Worm (Caenorhabditis elegans) whole organism, L3 larva: Measurements from ENCODE around the gene blos-4.

Experiments
- ZK546.5 ChIP-seq: sonication (generic microtip); optimal IDR thresholded peaks from 2 replicates; lab custom pipeline; 2017; ENCODE audit warnings: missing biosample characterization, missing genetic modification characterization
- aly-2 ChIP-seq: fragments of 150-350 bp; optimal IDR thresholded peaks from 2 replicates; lab custom pipeline; 2014; ENCODE audit warnings: missing biosample characterization, missing genetic modification characterization
- ceh-16 ChIP-seq: sonication (generic microtip); optimal IDR thresholded peaks from 2 replicates; lab custom pipeline; 2017; ENCODE audit warnings: missing biosample characterization, missing genetic modification characterization
- ceh-28 ChIP-seq: fragments of 150-350 bp; optimal IDR thresholded peaks from 2 replicates; lab custom pipeline; 2014; ENCODE audit warnings: missing biosample characterization, missing genetic modification reagents, missing genetic modification characterization
- ceh-82 ChIP-seq: fragments of 150-350 bp; optimal IDR thresholded peaks from 2 replicates; lab custom pipeline; 2014; ENCODE audit warnings: missing biosample characterization, missing genetic modification characterization
- ceh-9 ChIP-seq: sonication (generic microtip); optimal IDR thresholded peaks from 2 replicates; lab custom pipeline; 2018; ENCODE audit warnings: missing biosample characterization, missing genetic modification characterization
- egl-5 ChIP-seq: fragments of 150-350 bp; optimal IDR thresholded peaks from 2 replicates; lab custom pipeline; 2017; ENCODE audit warnings: missing biosample characterization, missing genetic modification reagents, missing genetic modification characterization, inconsistent platforms
- elt-1 ChIP-seq: fragments of 150-350 bp; optimal IDR thresholded peaks from 2 replicates; lab custom pipeline; 2014; ENCODE audit warnings: missing biosample characterization, missing genetic modification characterization
- elt-2 ChIP-seq: sonication (generic microtip); optimal IDR thresholded peaks from 2 replicates; lab custom pipeline; 2016; ENCODE audit warnings: missing genetic modification reagents, mild to moderate bottlenecking, missing genetic modification characterization, missing compliant biosample characterization
- elt-3 ChIP-seq, 3 experiments: fragments of 150-350 bp in 1 of 3; sonication (generic microtip) in 2 of 3; optimal IDR thresholded peaks; 2 replicates in 2 of 3; 4 replicates in 1 of 3; lab custom pipeline; 2014 to 2017; ENCODE audit warnings: missing biosample characterization in 3 of 3, missing genetic modification characterization in 3 of 3
- eor-1 ChIP-seq, 2 experiments: fragments of 150-350 bp; optimal IDR thresholded peaks; 2 replicates each; lab custom pipeline; 2014 to 2018; ENCODE audit warnings: missing biosample characterization in 2 of 2, missing genetic modification characterization in 2 of 2
- fos-1 ChIP-seq: fragments of 150-350 bp; optimal IDR thresholded peaks from 2 replicates; lab custom pipeline; 2014; ENCODE audit warnings: missing biosample characterization, missing genetic modification characterization
- jun-1 ChIP-seq: fragments of 150-350 bp; optimal IDR thresholded peaks from 2 replicates; lab custom pipeline; 2014; ENCODE audit warnings: missing biosample characterization, missing genetic modification reagents, missing genetic modification characterization
- lin-15B ChIP-seq: fragments of 150-350 bp; optimal IDR thresholded peaks from 2 replicates; lab custom pipeline; 2014; ENCODE audit warnings: missing biosample characterization, missing genetic modification characterization
- lsy-12 ChIP-seq: sonication (generic microtip); optimal IDR thresholded peaks from 2 replicates; lab custom pipeline; 2016; ENCODE audit warnings: mild to moderate bottlenecking, missing genetic modification characterization, missing compliant biosample characterization
- mdl-1 ChIP-seq: fragments of 150-350 bp; optimal IDR thresholded peaks from 2 replicates; lab custom pipeline; 2014; ENCODE audit warnings: missing biosample characterization, missing genetic modification characterization
- nfya-1 ChIP-seq: sonication (generic microtip); optimal IDR thresholded peaks from 2 replicates; lab custom pipeline; 2017; ENCODE audit warnings: missing genetic modification characterization, mild to moderate bottlenecking, missing compliant biosample characterization, antibody characterized with exemption, moderate library complexity; ENCODE audit not compliant: insufficient read depth
- nhr-11 ChIP-seq: fragments of 150-350 bp; optimal IDR thresholded peaks from 2 replicates; lab custom pipeline; 2014; ENCODE audit warnings: missing biosample characterization, missing genetic modification characterization
- nhr-12 ChIP-seq: fragments of 150-350 bp; optimal IDR thresholded peaks from 2 replicates; lab custom pipeline; 2014; ENCODE audit warnings: missing biosample characterization, missing genetic modification characterization
- nhr-23 ChIP-seq: fragments of 150-350 bp; optimal IDR thresholded peaks from 2 replicates; lab custom pipeline; 2014; ENCODE audit warnings: missing biosample characterization, missing genetic modification reagents, missing genetic modification characterization
- nhr-237 ChIP-seq: fragments of 150-350 bp; optimal IDR thresholded peaks from 2 replicates; lab custom pipeline; 2014; ENCODE audit warnings: missing biosample characterization, missing genetic modification characterization
- nhr-25 ChIP-seq: sonication (generic microtip); optimal IDR thresholded peaks from 2 replicates; lab custom pipeline; 2017; ENCODE audit warnings: missing biosample characterization, missing genetic modification characterization
- nhr-28 ChIP-seq: fragments of 150-350 bp; optimal IDR thresholded peaks from 2 replicates; lab custom pipeline; 2014; ENCODE audit warnings: missing biosample characterization, missing genetic modification characterization
- nhr-43 ChIP-seq: sonication (generic microtip); optimal IDR thresholded peaks from 2 replicates; lab custom pipeline; 2016; ENCODE audit warnings: mild to moderate bottlenecking, missing genetic modification characterization, missing compliant biosample characterization; ENCODE audit not compliant: poor library complexity, severe bottlenecking
- nhr-67 ChIP-seq: fragments of 150-350 bp; optimal IDR thresholded peaks from 2 replicates; lab custom pipeline; 2014; ENCODE audit warnings: missing biosample characterization, missing genetic modification characterization
- nhr-76 ChIP-seq: fragments of 150-350 bp; sonication (generic microtip); optimal IDR thresholded peaks from 5 replicates; lab custom pipeline; 2014; ENCODE audit warnings: missing biosample characterization, missing genetic modification characterization
- pha-4 ChIP-seq: fragments of 150-350 bp; optimal IDR thresholded peaks from 2 replicates; lab custom pipeline; 2014; ENCODE audit warnings: missing biosample characterization, missing genetic modification reagents, missing genetic modification characterization
- pqm-1 ChIP-seq: fragments of 150-350 bp; optimal IDR thresholded peaks from 2 replicates; lab custom pipeline; 2017; ENCODE audit warnings: missing biosample characterization, missing genetic modification characterization, inconsistent platforms
- sea-2 ChIP-seq: fragments of 150-350 bp; sonication (generic microtip); optimal IDR thresholded peaks from 4 replicates; lab custom pipeline; 2014; ENCODE audit warnings: missing biosample characterization, missing genetic modification reagents, missing genetic modification characterization
- snpc-4 ChIP-seq: fragments of 150-350 bp; optimal IDR thresholded peaks from 2 replicates; lab custom pipeline; 2014; ENCODE audit warnings: missing biosample characterization, missing genetic modification characterization
- tbx-2 ChIP-seq: sonication (generic microtip); optimal IDR thresholded peaks from 2 replicates; lab custom pipeline; 2016; ENCODE audit warnings: mild to moderate bottlenecking, missing genetic modification characterization, missing compliant biosample characterization
- unc-62 ChIP-seq: fragments of 150-350 bp; sonication (generic microtip); optimal IDR thresholded peaks from 4 replicates; lab custom pipeline; 2014; ENCODE audit warnings: missing biosample characterization, missing genetic modification reagents, missing genetic modification characterization
- ztf-11 ChIP-seq: fragments of 150-350 bp; optimal IDR thresholded peaks from 2 replicates; lab custom pipeline; 2014; ENCODE audit warnings: missing biosample characterization, missing genetic modification characterization
- ztf-4 ChIP-seq: fragments of 150-350 bp; optimal IDR thresholded peaks from 2 replicates; lab custom pipeline; 2014; ENCODE audit warnings: missing biosample characterization, missing genetic modification characterization

The blos-4 gene

ce11 chrII:6252707-6253106 lies 7.7 kb downstream of the blos-4 start:
- TF ChIP-seq tbx-2 = no peak
- no peak for TF ChIP-seq nhr-25 (tag; lab: Kevin White, UChicago)
- TF ChIP-seq aly-2 (tag; lab: Kevin White, UChicago) = peak; percentile 14
- no peak for TF ChIP-seq fos-1 (tag; lab: Kevin White, UChicago)
- no peak for TF ChIP-seq ceh-16 (tag; lab: Kevin White, UChicago)
- no peak for TF ChIP-seq pqm-1 (tag; lab: Kevin White, UChicago)
- TF ChIP-seq, all 47 proteins: peak for 1

- no peak for TF ChIP-seq mdl-1 (tag; lab: Kevin White, UChicago)
- TF ChIP-seq pha-4 (tag; lab: Kevin White, UChicago) = no peak
- no peak for TF ChIP-seq ceh-82 (tag; lab: Kevin White, UChicago)
- no peak for TF ChIP-seq sea-2 (GFP tag; lab: Kevin White, UChicago)
- no peak for TF ChIP-seq nhr-23 (tag; lab: Kevin White, UChicago)
- TF ChIP-seq nhr-237 (tag; lab: Kevin White, UChicago) = no peak
- no peak for TF ChIP-seq nhr-28
- no peak for TF ChIP-seq fos-1 (tag; lab: Kevin White, UChicago)
Measured at ce11 chrII:6256024-6256423, 11.0 kb downstream of the blos-4 start, which contains the start of gene F13H8.5. Gene F13H8.5 (minus strand): TSS chrII:6256124.

- TF ChIP-seq nhr-43 (peak; percentile 26), ceh-16 (tag; lab: Kevin White, UChicago) (no peak), nhr-25 (tag; lab: Kevin White, UChicago) (peak; percentile 2)
Measured at ce11 chrII:6257220-6257877, 12.3 kb downstream of the blos-4 start.

DNA sequence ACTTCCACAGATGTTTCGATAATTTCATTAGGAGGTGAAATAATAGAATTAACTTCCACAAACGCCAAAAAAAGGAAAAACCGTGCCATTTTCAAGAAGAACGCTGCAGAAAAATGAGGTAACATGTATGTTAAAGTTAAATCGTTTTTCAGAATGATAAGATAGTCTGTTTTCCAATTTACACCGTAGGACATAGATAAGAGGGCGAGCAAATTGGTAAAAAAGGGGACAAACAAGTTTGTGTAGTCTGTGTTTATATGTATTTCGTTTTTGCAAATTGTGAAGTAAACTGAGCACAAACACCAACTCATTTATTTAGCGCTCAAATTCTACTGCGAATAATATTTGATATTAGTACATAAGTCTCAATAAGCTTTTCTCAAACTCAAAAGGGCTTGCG lies 14.8 kb downstream of the blos-4 start, which contains the start of gene F13H8.11:
F13H8.11 (minus strand) TSS at position 155 of the 400 bp plus-strand sequence.
- peak; percentile 36 for TF ChIP-seq pqm-1 (tag; lab: Kevin White, UChicago)
- TF ChIP-seq elt-1 = no peak
- TF ChIP-seq mdl-1 (tag; lab: Kevin White, UChicago) = no peak
- no peak for TF ChIP-seq ZK546.5
- no peak for TF ChIP-seq egl-5
- TF ChIP-seq sea-2 (GFP tag; lab: Kevin White, UChicago) = no peak
- no peak for TF ChIP-seq unc-62 (GFP tag; lab: Kevin White, UChicago)
- TF ChIP-seq nhr-237 (tag; lab: Kevin White, UChicago) = no peak
- no peak for TF ChIP-seq elt-3 (tag; optimal IDR thresholded peaks at IDR 0.05; lab: Kevin White, UChicago)
- no peak for TF ChIP-seq ztf-4 (tag; lab: Kevin White, UChicago)
- no peak for TF ChIP-seq ceh-16 (tag; lab: Kevin White, UChicago)
- TF ChIP-seq ceh-9 (tag; lab: Kevin White, UChicago) = no peak
- no peak for TF ChIP-seq ceh-28
- peak; percentile 28 for TF ChIP-seq pha-4 (tag; lab: Kevin White, UChicago)
- no peak for TF ChIP-seq ceh-82 (tag; lab: Kevin White, UChicago)
- peak; percentile 57 for TF ChIP-seq elt-2 (tag; lab: Kevin White, UChicago)
- no peak for TF ChIP-seq lsy-12
- no peak for TF ChIP-seq lin-15B
- TF ChIP-seq nhr-23 (tag; lab: Kevin White, UChicago) = no peak
- TF ChIP-seq eor-1 (tag; optimal IDR thresholded peaks at IDR 0.05; lab: Kevin White, UChicago) = no peak
- TF ChIP-seq nhr-67 (tag; lab: Kevin White, UChicago) = no peak

DNA sequence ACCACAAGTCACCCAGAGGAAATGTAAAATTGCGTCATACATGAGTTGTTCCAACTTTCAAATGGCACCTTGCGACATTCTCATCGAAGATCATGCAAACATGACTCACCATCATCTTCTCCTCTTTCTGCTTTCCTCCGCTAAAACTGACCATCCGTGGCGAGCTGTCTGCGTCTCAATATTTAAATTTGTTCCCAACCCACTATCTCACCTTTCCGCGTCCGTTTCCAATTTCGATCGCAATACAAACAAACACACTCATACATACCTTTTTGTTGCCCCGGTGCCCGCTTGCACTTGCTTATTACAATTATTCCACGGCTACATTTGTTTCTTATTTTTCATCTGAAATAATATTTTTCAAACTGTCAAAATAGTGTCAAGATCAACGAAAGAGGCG lies 15.6 kb downstream of the blos-4 start, which contains the start of gene nmgp-1:
nmgp-1 (plus strand) TSS at position 174 of the 400 bp plus-strand sequence.
- TF ChIP-seq pha-4 (tag; lab: Kevin White, UChicago) (peak; percentile 54), elt-2 (tag; lab: Kevin White, UChicago) (no peak), ztf-4 (tag; lab: Kevin White, UChicago) (no peak), eor-1 (tag; optimal IDR thresholded peaks at IDR 0.05; lab: Kevin White, UChicago) (no peak), ceh-9 (tag; lab: Kevin White, UChicago) (no peak)

DNA sequence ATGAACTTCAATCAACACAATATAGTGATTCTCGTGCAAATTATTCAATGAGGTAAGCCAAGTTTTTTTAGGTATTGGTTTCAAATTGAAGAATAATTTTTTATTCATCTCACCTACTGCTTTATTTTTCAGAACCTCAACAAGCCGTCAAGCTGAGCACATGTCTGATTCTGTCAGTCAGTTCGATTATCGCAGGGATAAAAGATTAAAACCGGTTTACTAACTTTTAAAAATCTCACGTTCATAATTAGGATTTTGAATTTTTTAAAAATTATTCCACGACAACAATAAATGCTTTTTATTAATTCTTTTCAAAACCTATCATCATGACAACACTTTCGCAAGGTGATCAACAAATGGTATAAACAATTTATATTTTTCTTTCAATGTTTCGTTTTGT lies 17.2 kb downstream of the blos-4 start, which contains the start of gene F13H8.12:
F13H8.12 (plus strand) TSS at position 301 of the 400 bp plus-strand sequence.
- TF ChIP-seq elt-3 (tag; optimal IDR thresholded peaks at IDR 0.05; lab: Kevin White, UChicago) (no peak), ztf-11 (no peak), nhr-67 (tag; lab: Kevin White, UChicago) (no peak), nfya-1 (tag; lab: Kevin White, UChicago) (no peak), aly-2 (tag; lab: Kevin White, UChicago) (no peak), unc-62 (GFP tag; lab: Kevin White, UChicago) (no peak), jun-1 (tag; lab: Kevin White, UChicago) (no peak), nhr-76 (no peak), nhr-28 (no peak), elt-2 (tag; lab: Kevin White, UChicago) (no peak), eor-1 (tag; optimal IDR thresholded peaks at IDR 0.05; lab: Kevin White, UChicago) (no peak), mdl-1 (tag; lab: Kevin White, UChicago) (no peak), snpc-4 (tag; lab: Kevin White, UChicago) (no peak), fos-1 (tag; lab: Kevin White, UChicago) (no peak), nhr-11 (tag; lab: Kevin White, UChicago) (no peak), nhr-25 (tag; lab: Kevin White, UChicago) (no peak), nhr-12 (tag; lab: Kevin White, UChicago) (no peak), ceh-82 (tag; lab: Kevin White, UChicago) (no peak)
